Worm (Caenorhabditis elegans): ENCODE results near the gene dcr-1.

The dcr-1 gene

DNA sequence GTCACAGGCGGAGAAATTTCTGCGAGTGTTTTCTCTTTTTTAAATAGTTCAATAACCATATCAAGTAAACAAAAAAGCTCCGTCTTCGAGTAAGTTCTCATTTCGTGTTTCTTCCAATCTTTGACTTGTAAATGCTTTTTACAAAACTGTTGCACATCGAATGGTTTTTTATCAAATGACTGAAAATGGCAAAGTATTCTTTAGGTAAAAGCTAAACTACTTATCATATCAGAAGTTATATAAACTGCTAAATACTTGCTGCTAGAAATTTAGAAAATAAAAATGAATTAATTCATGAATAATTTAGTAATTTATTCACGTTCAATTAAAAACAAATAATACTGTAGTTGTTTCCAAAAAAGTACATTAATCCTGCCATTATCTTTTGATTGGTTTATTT, 49.1 kb downstream of the dcr-1 start, which contains the start of gene F44B9.9:
F44B9.9 (minus strand) TSS at position 101 of the 400 bp plus-strand sequence.
- TF ChIP-seq mes-4 (tag; optimal IDR thresholded peaks at IDR 0.05): no peak
- TF ChIP-seq lir-1 (GFP tag; conservative IDR thresholded peaks at IDR 0.05): no peak
- no peak for TF ChIP-seq sptf-2 (GFP tag; optimal IDR thresholded peaks at IDR 0.05)
- TF ChIP-seq tlf-1 (GFP tag; optimal IDR thresholded peaks at IDR 0.05): no peak
- no peak for TF ChIP-seq lin-54 (GFP tag; optimal IDR thresholded peaks at IDR 0.05)
- TF ChIP-seq lsl-1 (GFP tag; optimal IDR thresholded peaks at IDR 0.05): no peak
- no peak for TF ChIP-seq efl-1 (GFP tag; optimal IDR thresholded peaks at IDR 0.05)
- TF ChIP-seq chd-7 (tag; optimal IDR thresholded peaks at IDR 0.05): no peak
- TF ChIP-seq T07F8.4 (tag; optimal IDR thresholded peaks at IDR 0.05): no peak
- TF ChIP-seq nfya-2 (GFP tag; IDR thresholded peaks at IDR 0.05): no peak

ce11 chrIII:8029487-8029886, 50.6 kb downstream of the dcr-1 start, which contains the start of gene F44B9.8:
TSS of gene F44B9.8 (minus strand) at chrIII:8029649.
- TF ChIP-seq C06A6.2 (GFP tag; conservative IDR thresholded peaks at IDR 0.05) (no peak), zim-3 (tag; optimal IDR thresholded peaks at IDR 0.05) (no peak), F55B11.4 (tag; optimal IDR thresholded peaks at IDR 0.05; ENCODE audit: borderline replicate concordance, insufficient read depth) (no peak), mcd-1 (GFP tag; IDR thresholded peaks at IDR 0.05) (no peak; the same call in 1 of the 2 replicates), egl-18 (GFP tag; IDR thresholded peaks at IDR 0.05) (no peak), lin-40 (tag; optimal IDR thresholded peaks at IDR 0.05) (no peak), snpc-3.4 (tag; optimal IDR thresholded peaks at IDR 0.05) (no peak), K11D2.4 (GFP tag; IDR thresholded peaks at IDR 0.05) (no peak), bed-2 (GFP tag; IDR thresholded peaks at IDR 0.05) (no peak), B0019.2 (GFP tag; conservative IDR thresholded peaks at IDR 0.05) (no peak), T26A5.8 (tag; optimal IDR thresholded peaks at IDR 0.05) (no peak), F10E7.11 (tag; optimal IDR thresholded peaks at IDR 0.05) (no peak), efl-1 (GFP tag; optimal IDR thresholded peaks at IDR 0.05) (peak; percentile 42), attf-6 (GFP tag; IDR thresholded peaks at IDR 0.05) (no peak), mxl-1 (tag; optimal IDR thresholded peaks at IDR 0.05) (no peak), ekl-4 (GFP tag; IDR thresholded peaks at IDR 0.05) (no peak), nfya-2 (GFP tag; IDR thresholded peaks at IDR 0.05) (no peak), unc-130 (GFP tag; optimal IDR thresholded peaks at IDR 0.05) (no peak), F39B2.1 (GFP tag; IDR thresholded peaks at IDR 0.05) (no peak), K12H6.12 (tag; optimal IDR thresholded peaks at IDR 0.05) (no peak), ceh-27 (GFP tag; optimal IDR thresholded peaks at IDR 0.05) (no peak), lin-35 (GFP tag; optimal IDR thresholded peaks at IDR 0.05) (no peak), athp-1 (tag; optimal IDR thresholded peaks at IDR 0.05) (no peak), xnd-1 (tag; optimal IDR thresholded peaks at IDR 0.05) (no peak), ztf-3 (GFP tag; optimal IDR thresholded peaks at IDR 0.05) (no peak), nfya-1 (tag; optimal IDR thresholded peaks at IDR 0.05; ENCODE audit: borderline replicate concordance, insufficient read depth) (no peak), Y67H2A.10 (GFP tag; conservative IDR thresholded peaks at IDR 0.05) (no peak), chd-7 (tag; optimal IDR thresholded peaks at IDR 0.05) (no peak), B0035.1 (tag; optimal IDR thresholded peaks at IDR 0.05) (no peak), C17E4.6 (GFP tag; IDR thresholded peaks at IDR 0.05) (no peak), tbx-9 (tag; optimal IDR thresholded peaks at IDR 0.05; ENCODE audit: borderline replicate concordance) (no peak), die-1 (tag; optimal IDR thresholded peaks at IDR 0.05) (no peak), ztf-22 (GFP tag; optimal IDR thresholded peaks at IDR 0.05) (no peak), ceh-40 (GFP tag; IDR thresholded peaks at IDR 0.05) (no peak), fkh-3 (tag; optimal IDR thresholded peaks at IDR 0.05) (no peak), Y79H2A.3 (GFP tag; conservative IDR thresholded peaks at IDR 0.05) (no peak), ceh-91 (GFP tag; IDR thresholded peaks at IDR 0.05) (no peak), nhr-90 (tag; optimal IDR thresholded peaks at IDR 0.05) (no peak), pha-4 (tag; optimal IDR thresholded peaks at IDR 0.05) (peak; percentile 9), zfh-2 (GFP tag; conservative IDR thresholded peaks at IDR 0.05) (no peak), F33H1.4 (GFP tag; IDR thresholded peaks at IDR 0.05) (peak; percentile 80)

Measured in whole organism, young adult.